Worm (Caenorhabditis elegans) whole organism, L4 larva: Measurements from ENCODE around the gene T08G5.3.

ENCODE experiments used
- F26F4.8 ChIP-seq: fragments of 200-800 bp; sonication (Bioruptor generic); conservative IDR thresholded peaks from 2 replicates; pipeline ENCODE4 v1.3.6; 2022; ENCODE audit warnings: missing genetic modification characterization, missing compliant biosample characterization
- T20F7.1 ChIP-seq: fragments of 200-800 bp; sonication (Bioruptor generic); optimal IDR thresholded peaks from 2 replicates; lab custom pipeline; 2018; ENCODE audit warnings: mild to moderate bottlenecking, missing genetic modification characterization, missing compliant biosample characterization
- T26A8.4 ChIP-seq: fragments of 200-800 bp; sonication (Bioruptor generic); IDR thresholded peaks from 2 replicates; pipeline ENCODE4 v1.3.6; 2022; ENCODE audit warnings: missing genetic modification characterization, missing compliant biosample characterization
- Y105C5A.15 ChIP-seq: fragments of 200-800 bp; sonication (Bioruptor generic); IDR thresholded peaks from 2 replicates; pipeline ENCODE4 v1.3.6; 2022; ENCODE audit warnings: missing genetic modification characterization, missing compliant biosample characterization
- Y48G9A.11 ChIP-seq: fragments of 200-800 bp; sonication (Bioruptor generic); IDR thresholded peaks from 2 replicates; pipeline ENCODE4 v1.3.6; 2022; ENCODE audit warnings: missing genetic modification reagents, missing genetic modification characterization, missing compliant biosample characterization
- ZK337.2 ChIP-seq: fragments of 200-800 bp; sonication (Bioruptor generic); IDR thresholded peaks from 2 replicates; pipeline ENCODE4 v1.3.6; 2022; ENCODE audit warnings: missing genetic modification reagents, missing genetic modification characterization, missing compliant biosample characterization
- aha-1 ChIP-seq: fragments of 150-350 bp; peaks from one replicate; lab custom pipeline; 2014; ENCODE audit warnings: missing biosample characterization, missing genetic modification characterization
- attf-4 ChIP-seq: sonication (generic microtip); optimal IDR thresholded peaks from 3 replicates; lab custom pipeline; 2017; ENCODE audit warnings: missing biosample characterization, missing genetic modification characterization
- ceh-20 ChIP-seq: fragments of 200-800 bp; sonication (Bioruptor generic); IDR thresholded peaks from 2 replicates; pipeline ENCODE4 v1.3.6; 2022; ENCODE audit warnings: missing genetic modification reagents, missing genetic modification characterization, missing compliant biosample characterization
- cey-2 ChIP-seq: sonication (generic microtip); optimal IDR thresholded peaks from 3 replicates; lab custom pipeline; 2017; ENCODE audit warnings: missing genetic modification characterization, mild to moderate bottlenecking, missing compliant biosample characterization, antibody characterized with exemption, borderline replicate concordance; ENCODE audit not compliant: insufficient read depth
- ctbp-1 ChIP-seq: fragments of 200-800 bp; sonication (Bioruptor generic); IDR thresholded peaks from 2 replicates; pipeline ENCODE4 v1.3.6; 2022; ENCODE audit warnings: missing genetic modification reagents, missing genetic modification characterization, missing compliant biosample characterization
- daf-16 ChIP-seq, 3 experiments: sonication (generic microtip); optimal IDR thresholded peaks; 2 replicates each; lab custom pipeline; 2016 to 2017; ENCODE audit warnings: missing genetic modification characterization in 3 of 3, missing genetic modification reagents in 3 of 3, mild to moderate bottlenecking in 2 of 3, missing compliant biosample characterization in 2 of 3, missing biosample characterization in 1 of 3, moderate library complexity in 1 of 3
- daf-19 ChIP-seq: fragments of 200-800 bp; sonication (Bioruptor generic); conservative IDR thresholded peaks from 2 replicates; pipeline ENCODE4 v1.3.6; 2022; ENCODE audit warnings: missing genetic modification characterization, missing compliant biosample characterization
- daf-8 ChIP-seq: fragments of 200-800 bp; sonication (Bioruptor generic); IDR thresholded peaks from 2 replicates; pipeline ENCODE4 v1.3.6; 2022; ENCODE audit warnings: missing genetic modification characterization, missing compliant biosample characterization
- dmd-6 ChIP-seq: fragments of 200-800 bp; sonication (Bioruptor generic); IDR thresholded peaks from 2 replicates; pipeline ENCODE4 v1.3.6; 2022; ENCODE audit warnings: missing genetic modification reagents, missing genetic modification characterization, missing compliant biosample characterization
- dmd-9 ChIP-seq: fragments of 200-800 bp; sonication (Bioruptor generic); IDR thresholded peaks from 2 replicates; pipeline ENCODE4 v1.3.6; 2022; ENCODE audit warnings: missing genetic modification reagents, missing genetic modification characterization, missing compliant biosample characterization
- dpl-1 ChIP-seq: fragments of 150-350 bp; optimal IDR thresholded peaks from 2 replicates; lab custom pipeline; 2014; ENCODE audit warnings: missing biosample characterization, missing genetic modification reagents, missing genetic modification characterization
- duxl-1 ChIP-seq: sonication (generic microtip); optimal IDR thresholded peaks from 2 replicates; lab custom pipeline; 2016; ENCODE audit warnings: mild to moderate bottlenecking, missing genetic modification characterization, moderate library complexity, missing compliant biosample characterization; ENCODE audit not compliant: poor library complexity
- dve-1 ChIP-seq: sonication (generic microtip); optimal IDR thresholded peaks from 2 replicates; lab custom pipeline; 2017; ENCODE audit warnings: antibody characterized with exemption, mild to moderate bottlenecking, missing genetic modification characterization, missing compliant biosample characterization; ENCODE audit not compliant: insufficient read depth
- fkh-10 ChIP-seq: fragments of 150-350 bp; optimal IDR thresholded peaks from 2 replicates; lab custom pipeline; 2014; ENCODE audit warnings: missing biosample characterization, missing genetic modification reagents, missing genetic modification characterization
- fos-1 ChIP-seq: fragments of 150-350 bp; optimal IDR thresholded peaks from 2 replicates; lab custom pipeline; 2014; ENCODE audit warnings: missing biosample characterization, missing genetic modification characterization
- hlh-30 ChIP-seq: sonication (generic microtip); optimal IDR thresholded peaks from 2 replicates; lab custom pipeline; 2017; ENCODE audit warnings: antibody characterized with exemption, mild to moderate bottlenecking, missing genetic modification characterization, missing compliant biosample characterization; ENCODE audit not compliant: insufficient read depth
- hmg-1.1 ChIP-seq: fragments of 200-800 bp; sonication (Bioruptor generic); IDR thresholded peaks from 2 replicates; pipeline ENCODE4 v1.3.6; 2022; ENCODE audit warnings: missing genetic modification reagents, missing genetic modification characterization, missing compliant biosample characterization
- lin-38 ChIP-seq: fragments of 200-800 bp; sonication (Bioruptor generic); IDR thresholded peaks from 2 replicates; pipeline ENCODE4 v1.3.6; 2022; ENCODE audit warnings: missing genetic modification reagents, missing genetic modification characterization, missing compliant biosample characterization
- lsy-2 ChIP-seq, 2 experiments: fragments of 150-350 bp in 1 of 2; sonication (generic microtip) in 1 of 2; optimal IDR thresholded peaks; 2 replicates each; lab custom pipeline; 2014 to 2017; ENCODE audit warnings: missing biosample characterization in 2 of 2, missing genetic modification characterization in 2 of 2
- mep-1 ChIP-seq: fragments of 150-350 bp; sonication (generic microtip); optimal IDR thresholded peaks from 3 replicates; lab custom pipeline; 2014; ENCODE audit warnings: missing biosample characterization, missing genetic modification characterization
- mes-2 ChIP-seq: sonication (generic microtip); optimal IDR thresholded peaks from 2 replicates; lab custom pipeline; 2016; ENCODE audit warnings: missing genotype, mild to moderate bottlenecking, missing genetic modification characterization, missing compliant biosample characterization; ENCODE audit not compliant: poor library complexity, severe bottlenecking
- nhr-10 ChIP-seq: fragments of 150-350 bp; optimal IDR thresholded peaks from 2 replicates; lab custom pipeline; 2014; ENCODE audit warnings: missing biosample characterization, missing genetic modification characterization
- nhr-111 ChIP-seq: fragments of 200-800 bp; sonication (Bioruptor generic); optimal IDR thresholded peaks from 2 replicates; lab custom pipeline; 2018; ENCODE audit warnings: mild to moderate bottlenecking, missing genetic modification characterization, missing compliant biosample characterization
- nhr-41 ChIP-seq: fragments of 200-800 bp; sonication (Bioruptor generic); IDR thresholded peaks from 2 replicates; pipeline ENCODE4 v1.3.6; 2022; ENCODE audit warnings: missing genetic modification reagents, missing genetic modification characterization, missing compliant biosample characterization
- nhr-6 ChIP-seq: fragments of 150-350 bp; optimal IDR thresholded peaks from 2 replicates; lab custom pipeline; 2014; ENCODE audit warnings: missing biosample characterization, missing genetic modification characterization
- nhr-76 ChIP-seq: fragments of 150-350 bp; optimal IDR thresholded peaks from 2 replicates; lab custom pipeline; 2014; ENCODE audit warnings: missing biosample characterization, missing genetic modification characterization
- pha-4 ChIP-seq, 2 experiments: fragments of 150-350 bp in 1 of 2; fragments of 200-800 bp in 1 of 2; sonication (Bioruptor generic) in 1 of 2; IDR thresholded peaks in 1 of 2; optimal IDR thresholded peaks in 1 of 2; 2 replicates each; pipeline versions ENCODE4 v1.3.6 to Lab custom; 2014 to 2022; ENCODE audit warnings: missing genetic modification characterization in 2 of 2, missing genetic modification reagents in 2 of 2, missing biosample characterization in 1 of 2, missing compliant biosample characterization in 1 of 2
- rbr-2 ChIP-seq: sonication (generic microtip); optimal IDR thresholded peaks from 2 replicates; lab custom pipeline; 2016; ENCODE audit warnings: missing genotype, missing genetic modification characterization, missing compliant biosample characterization
- saeg-2 ChIP-seq: fragments of 200-800 bp; sonication (Bioruptor generic); IDR thresholded peaks from 2 replicates; pipeline ENCODE4 v1.3.6; 2022; ENCODE audit warnings: missing genetic modification reagents, missing genetic modification characterization, missing compliant biosample characterization
- sdz-12 ChIP-seq: fragments of 200-800 bp; sonication (Bioruptor generic); optimal IDR thresholded peaks from 2 replicates; lab custom pipeline; 2018; ENCODE audit warnings: mild to moderate bottlenecking, missing genetic modification characterization, missing compliant biosample characterization
- snpc-1.2 ChIP-seq: fragments of 200-800 bp; sonication (Bioruptor generic); IDR thresholded peaks from 2 replicates; pipeline ENCODE4 v1.3.6; 2022; ENCODE audit warnings: missing genetic modification reagents, missing genetic modification characterization, missing compliant biosample characterization
- snpc-4 ChIP-seq: fragments of 150-350 bp; optimal IDR thresholded peaks from 2 replicates; lab custom pipeline; 2014; ENCODE audit warnings: missing biosample characterization, missing genetic modification characterization
- tra-1 ChIP-seq: fragments of 200-800 bp; sonication (Bioruptor generic); IDR thresholded peaks from 2 replicates; pipeline ENCODE4 v1.3.6; 2022; ENCODE audit warnings: missing genetic modification reagents, missing genetic modification characterization, missing compliant biosample characterization
- zfp-3 ChIP-seq: fragments of 200-800 bp; sonication (Bioruptor generic); conservative IDR thresholded peaks from 2 replicates; pipeline ENCODE4 v1.3.6; 2022; ENCODE audit warnings: missing genetic modification reagents, missing genetic modification characterization, missing compliant biosample characterization

The T08G5.3 gene

ce11 chrV:14008353-14008859 lies 18.9 kb downstream of the T08G5.3 start (continued):
- peak in 1 of 2 experiments; percentile 39 for TF ChIP-seq daf-16 (GFP tag; optimal IDR thresholded peaks at IDR 0.05; lab: Kevin White, UChicago)
- peak; percentile 35 for TF ChIP-seq daf-16 (tag; optimal IDR thresholded peaks at IDR 0.05; lab: Kevin White, UChicago)
- TF ChIP-seq T26A8.4 (GFP tag; lab: Robert Waterston, UW): no peak
- TF ChIP-seq, all 104 proteins: peak for 27

- TF ChIP-seq daf-16 (GFP tag; optimal IDR thresholded peaks at IDR 0.05; lab: Kevin White, UChicago): no peak
- no peak for TF ChIP-seq daf-16 (tag; optimal IDR thresholded peaks at IDR 0.05; lab: Kevin White, UChicago)
- no peak for TF ChIP-seq Y48G9A.11 (GFP tag; lab: Robert Waterston, UW)
- TF ChIP-seq saeg-2 (GFP tag; lab: Robert Waterston, UW): no peak
- no peak for TF ChIP-seq dmd-6 (GFP tag; lab: Robert Waterston, UW)
- no peak for TF ChIP-seq nhr-10 (tag; lab: Kevin White, UChicago)
- no peak for TF ChIP-seq dve-1 (tag; lab: Kevin White, UChicago)
- TF ChIP-seq daf-19: peak; percentile 71; the same call in 1 of the 2 replicates
- 0 out of 2 replicates have a peak, but pooled peaks have one; percentile 40 for TF ChIP-seq ctbp-1 (GFP tag; lab: Robert Waterston, UW)
- TF ChIP-seq attf-4 (tag; lab: Kevin White, UChicago): no peak
- TF ChIP-seq duxl-1: no peak
- no peak for TF ChIP-seq pha-4 (GFP tag; IDR thresholded peaks at IDR 0.05; lab: Robert Waterston, UW)
- TF ChIP-seq pha-4 (tag; optimal IDR thresholded peaks at IDR 0.05; lab: Kevin White, UChicago): no peak
- no peak for TF ChIP-seq nhr-76 (tag; lab: Kevin White, UChicago)
- TF ChIP-seq mep-1: peak; percentile 16
- peak in 1 of 2 experiments; percentile 47 for TF ChIP-seq lsy-2 (tag; optimal IDR thresholded peaks at IDR 0.05; lab: Kevin White, UChicago)
- TF ChIP-seq ZK337.2 (GFP tag; lab: Robert Waterston, UW): no peak
- no peak for TF ChIP-seq dpl-1
- peak; percentile 51 for TF ChIP-seq rbr-2 (tag; lab: Kevin White, UChicago)
- TF ChIP-seq nhr-111 (GFP tag; lab: Kevin White, UChicago): no peak
- no peak for TF ChIP-seq mes-2 (tag; lab: Kevin White, UChicago)
- TF ChIP-seq cey-2: no peak
- TF ChIP-seq fos-1: no peak
- TF ChIP-seq T20F7.1 (GFP tag; lab: Kevin White, UChicago): no peak
- TF ChIP-seq T26A8.4 (GFP tag; lab: Robert Waterston, UW): no peak
- peak; percentile 56 for TF ChIP-seq hmg-1.1
These were observed 20.5 kb downstream of the T08G5.3 start for ce11 chrV:14006819-14007218.

ce11 chrV:14005812-14006211 lies 21.5 kb downstream of the T08G5.3 start, which contains the start of gene ric-7:
Gene ric-7, minus strand, starts transcription at chrV:14005912.
- TF ChIP-seq ZK337.2 (GFP tag; lab: Robert Waterston, UW) (no peak), aha-1 (tag; lab: Kevin White, UChicago) (peak; percentile 88)
- TF ChIP-seq, all 104 proteins: peak for 1

- TF ChIP-seq lsy-2 (tag; optimal IDR thresholded peaks at IDR 0.05; lab: Kevin White, UChicago) (peak in 1 of 2 experiments; percentile 37), nhr-6 (no peak), daf-8 (GFP tag; lab: Robert Waterston, UW) (no peak), zfp-3 (GFP tag; lab: Robert Waterston, UW) (no peak), aha-1 (tag; lab: Kevin White, UChicago) (no peak), daf-19 (no peak), snpc-4 (tag; lab: Kevin White, UChicago) (no peak), ceh-20 (GFP tag; lab: Robert Waterston, UW) (no peak), lin-38 (GFP tag; lab: Robert Waterston, UW) (no peak), Y105C5A.15 (GFP tag; lab: Robert Waterston, UW) (no peak), fkh-10 (GFP tag; lab: Kevin White, UChicago) (peak; percentile 28), snpc-1.2 (GFP tag; lab: Robert Waterston, UW) (no peak), tra-1 (GFP tag; lab: Robert Waterston, UW) (no peak), cey-2 (no peak), dmd-9 (GFP tag; lab: Robert Waterston, UW) (no peak), F26F4.8 (no peak), sdz-12 (GFP tag; lab: Kevin White, UChicago) (no peak), nhr-41 (GFP tag; lab: Robert Waterston, UW) (no peak), hlh-30 (tag; lab: Kevin White, UChicago) (peak; percentile 64)
These were observed 22.9 kb downstream of the T08G5.3 start for ce11 chrV:14004342-14004741.
